Worm (Caenorhabditis elegans) whole organism, L2 larva: Measurements from ENCODE around the gene T06D4.2.

ENCODE experiments used
- R02D3.7 ChIP-seq: fragments of 150-350 bp; optimal IDR thresholded peaks from 2 replicates; lab custom pipeline; 2014; ENCODE audit warnings: missing biosample characterization, missing genetic modification characterization
- ZK546.5 ChIP-seq: sonication (generic microtip); optimal IDR thresholded peaks from 2 replicates; lab custom pipeline; 2017; ENCODE audit warnings: missing biosample characterization, missing genetic modification characterization
- ceh-82 ChIP-seq: fragments of 150-350 bp; optimal IDR thresholded peaks from 2 replicates; lab custom pipeline; 2014; ENCODE audit warnings: missing biosample characterization, missing genetic modification characterization
- lin-39 ChIP-seq: fragments of 150-350 bp; optimal IDR thresholded peaks from 2 replicates; lab custom pipeline; 2014; ENCODE audit warnings: missing biosample characterization, missing genetic modification reagents, missing genetic modification characterization
- lsy-2 ChIP-seq, 2 experiments: fragments of 150-350 bp in 1 of 2; sonication (generic microtip) in 1 of 2; optimal IDR thresholded peaks; 2 replicates each; lab custom pipeline; 2014 to 2017; ENCODE audit warnings: missing biosample characterization in 2 of 2, missing genetic modification characterization in 2 of 2
- nhr-129 ChIP-seq: fragments of 150-350 bp; optimal IDR thresholded peaks from 2 replicates; lab custom pipeline; 2014; ENCODE audit warnings: missing biosample characterization, missing genetic modification characterization
- unc-62 ChIP-seq: fragments of 150-350 bp; optimal IDR thresholded peaks from 2 replicates; lab custom pipeline; 2014; ENCODE audit warnings: missing biosample characterization, missing genetic modification reagents, missing genetic modification characterization

ce11 chrII:3368097-3368496 lies 17.6 kb downstream of the T06D4.2 start, which contains the start of gene Y49F6C.7:
- TF ChIP-seq unc-62 (GFP tag; lab: Kevin White, UChicago) = no peak
- TF ChIP-seq nhr-129 = no peak
- TF ChIP-seq lin-39 (tag; lab: Kevin White, UChicago) = no peak
- no peak for TF ChIP-seq lsy-2 (tag; optimal IDR thresholded peaks at IDR 0.05; lab: Kevin White, UChicago)
- TF ChIP-seq ZK546.5 (tag; lab: Kevin White, UChicago) = no peak
- no peak for TF ChIP-seq R02D3.7 (tag; lab: Kevin White, UChicago)
- no peak for TF ChIP-seq ceh-82 (tag; lab: Kevin White, UChicago)
